Worm (Caenorhabditis elegans) whole organism, early embryonic: Measurements from ENCODE around the gene D1054.9.

Source experiments
- ama-1 ChIP-seq: fragments of 150-350 bp; optimal IDR thresholded peaks from 2 replicates; lab custom pipeline; 2014
- ets-7 ChIP-seq: sonication (generic microtip); optimal IDR thresholded peaks from 2 replicates; lab custom pipeline; 2016; ENCODE audit warnings: missing genotype, missing genetic modification characterization, missing compliant biosample characterization
- flt-1 ChIP-seq: fragments of 200-800 bp; sonication (Bioruptor generic); IDR thresholded peaks from 2 replicates; pipeline ENCODE4 v1.3.6; 2022; ENCODE audit warnings: missing genetic modification characterization, missing compliant biosample characterization
- scrt-1 ChIP-seq: fragments of 200-800 bp; sonication (Bioruptor generic); IDR thresholded peaks from 2 replicates; pipeline ENCODE4 v1.3.6; 2022; ENCODE audit warnings: missing genetic modification characterization, missing compliant biosample characterization
- tbx-37 ChIP-seq: fragments of 200-800 bp; sonication (Bioruptor generic); conservative IDR thresholded peaks from 2 replicates; pipeline ENCODE4 v1.3.6; 2022; ENCODE audit warnings: missing genetic modification reagents, missing genetic modification characterization, missing compliant biosample characterization
- tra-4 ChIP-seq: sonication (generic microtip); optimal IDR thresholded peaks from 2 replicates; lab custom pipeline; 2017; ENCODE audit warnings: missing genetic modification characterization, missing compliant biosample characterization

ce11 chrV:10807862-10808327 is 17.0 kb upstream of the D1054.9 start, which contains the start of gene plrg-1:
- TF ChIP-seq ets-7 (tag; lab: Kevin White, UChicago) = peak; percentile 78
- TF ChIP-seq ama-1 (lab: Kevin White, UChicago) = no peak
- peak; percentile 77 for TF ChIP-seq flt-1 (GFP tag; lab: Robert Waterston, UW)
- TF ChIP-seq scrt-1 (GFP tag; lab: Robert Waterston, UW) = peak; percentile 89
- TF ChIP-seq tra-4 (tag; lab: Kevin White, UChicago) = peak; percentile 32
- peak; percentile 88 for TF ChIP-seq tbx-37 (GFP tag; lab: Robert Waterston, UW)
